Fruit fly (Drosophila melanogaster) whole organism, embryonic: Measurements from ENCODE around the gene Cdc5.

ENCODE experiments used
- Bdp1 ChIP-seq: fragments of 200-800 bp; sonication (Bioruptor generic); optimal IDR thresholded peaks from 3 replicates; lab custom pipeline; 2016; ENCODE audit warnings: missing biosample characterization, missing genetic modification characterization
- Bgb ChIP-seq: fragments of 200-800 bp; sonication (Bioruptor generic); IDR thresholded peaks from 2 replicates; pipeline ENCODE4 v1.3.6; 2022; ENCODE audit warnings: missing biosample characterization, missing genetic modification characterization; ENCODE audit not compliant: partially characterized antibody
- CG10366 ChIP-seq: fragments of 200-800 bp; sonication (Bioruptor generic); IDR thresholded peaks from 2 replicates; pipeline ENCODE4 v1.3.6; 2022; ENCODE audit warnings: missing biosample characterization, missing genetic modification characterization
- CG12744 ChIP-seq: fragments of 200-800 bp; sonication (Bioruptor generic); optimal IDR thresholded peaks from 2 replicates; lab custom pipeline; 2016; ENCODE audit warnings: missing biosample characterization, missing genetic modification characterization
- CG14441 ChIP-seq: fragments of 200-800 bp; sonication (Bioruptor generic); IDR thresholded peaks from 2 replicates; pipeline ENCODE4 v1.3.6; 2022; ENCODE audit warnings: missing biosample characterization, missing genetic modification characterization
- CG15601 ChIP-seq: fragments of 200-800 bp; sonication (Bioruptor generic); optimal IDR thresholded peaks from 3 replicates; lab custom pipeline; 2019; ENCODE audit warnings: missing biosample characterization, mild to moderate bottlenecking, missing genetic modification characterization, moderate library complexity
- CG15696 ChIP-seq: fragments of 200-800 bp; sonication (Bioruptor generic); optimal IDR thresholded peaks from 2 replicates; lab custom pipeline; 2019; ENCODE audit warnings: missing biosample characterization, mild to moderate bottlenecking, missing genetic modification characterization, moderate library complexity
- CG18764 ChIP-seq: fragments of 200-800 bp; sonication (Bioruptor generic); optimal IDR thresholded peaks from 3 replicates; lab custom pipeline; 2016; ENCODE audit warnings: missing biosample characterization, missing genetic modification characterization
- CG2116 ChIP-seq: fragments of 200-800 bp; sonication (Bioruptor generic); optimal IDR thresholded peaks from 3 replicates; lab custom pipeline; 2018; ENCODE audit warnings: missing biosample characterization, mild to moderate bottlenecking, missing genetic modification characterization
- CG2875 ChIP-seq: fragments of 200-800 bp; sonication (Bioruptor generic); optimal IDR thresholded peaks from 2 replicates; lab custom pipeline; 2017; ENCODE audit warnings: missing biosample characterization, mild to moderate bottlenecking, missing genetic modification characterization, missing genetic modification reagents
- CG30020 ChIP-seq: fragments of 200-800 bp; optimal IDR thresholded peaks from 2 replicates; lab custom pipeline; 2019; ENCODE audit warnings: missing biosample characterization, mild to moderate bottlenecking, missing genetic modification characterization, moderate library complexity
- CG34422 ChIP-seq: fragments of 200-800 bp; sonication (Bioruptor generic); IDR thresholded peaks from 3 replicates; pipeline ENCODE4 v1.3.6; 2022; ENCODE audit warnings: missing biosample characterization, missing genetic modification characterization
- CG5953 ChIP-seq: fragments of 200-800 bp; sonication (Bioruptor generic); IDR thresholded peaks from 2 replicates; pipeline ENCODE4 v1.3.6; 2022; ENCODE audit warnings: missing biosample characterization, missing genetic modification characterization
- CG6813 ChIP-seq: fragments of 200-800 bp; sonication (Bioruptor generic); optimal IDR thresholded peaks from 2 replicates; lab custom pipeline; 2017; ENCODE audit warnings: missing biosample characterization, missing genetic modification characterization, mild to moderate bottlenecking, moderate library complexity, missing genetic modification reagents
- CG7271 ChIP-seq: fragments of 200-800 bp; sonication (Bioruptor generic); optimal IDR thresholded peaks from 2 replicates; lab custom pipeline; 2018; ENCODE audit warnings: missing biosample characterization, mild to moderate bottlenecking, missing genetic modification characterization, moderate library complexity
- CG8944 ChIP-seq: fragments of 200-800 bp; sonication (Bioruptor generic); optimal IDR thresholded peaks from 3 replicates; lab custom pipeline; 2016; ENCODE audit warnings: missing biosample characterization, missing genetic modification characterization
- CG9932 ChIP-seq: fragments of 200-800 bp; sonication (Bioruptor generic); IDR thresholded peaks from 2 replicates; pipeline ENCODE4 v1.3.6; 2022; ENCODE audit warnings: missing biosample characterization, missing genetic modification characterization
- Deaf1 ChIP-seq: fragments of 200-800 bp; optimal IDR thresholded peaks from 3 replicates; lab custom pipeline; 2019; ENCODE audit warnings: missing biosample characterization, mild to moderate bottlenecking, missing genetic modification characterization, moderate library complexity
- Doc3 ChIP-seq: fragments of 200-800 bp; sonication (Bioruptor generic); IDR thresholded peaks from 3 replicates; pipeline ENCODE4 v1.3.6; 2022; ENCODE audit warnings: missing biosample characterization, missing genetic modification characterization; ENCODE audit not compliant: partially characterized antibody
- Dp ChIP-seq: fragments of 200-800 bp; sonication (Bioruptor generic); optimal IDR thresholded peaks from 2 replicates; lab custom pipeline; 2018; ENCODE audit warnings: missing biosample characterization, mild to moderate bottlenecking, missing genetic modification characterization, moderate library complexity
- Dref ChIP-seq: fragments of 200-800 bp; sonication (Bioruptor generic); IDR thresholded peaks from 2 replicates; pipeline ENCODE4 v1.3.6; 2022; ENCODE audit warnings: missing biosample characterization, missing genetic modification characterization
- Gug ChIP-seq: fragments of 200-800 bp; sonication (Bioruptor generic); IDR thresholded peaks from 4 replicates; pipeline ENCODE4 v1.3.6; 2022; ENCODE audit warnings: missing biosample characterization, missing genetic modification characterization
- MTF-1 ChIP-seq: fragments of 200-800 bp; sonication (Bioruptor generic); optimal IDR thresholded peaks from 2 replicates; lab custom pipeline; 2018; ENCODE audit warnings: missing biosample characterization, mild to moderate bottlenecking, missing genetic modification characterization, borderline replicate concordance
- Ptx1 ChIP-seq: fragments of 200-800 bp; sonication (Bioruptor generic); IDR thresholded peaks from 2 replicates; pipeline ENCODE4 v1.3.6; 2022; ENCODE audit warnings: missing biosample characterization, missing genetic modification characterization
- Sox102F ChIP-seq: fragments of 200-800 bp; sonication (Bioruptor generic); optimal IDR thresholded peaks from 2 replicates; lab custom pipeline; 2018; ENCODE audit warnings: missing biosample characterization, mild to moderate bottlenecking, missing genetic modification characterization, moderate library complexity
- al ChIP-seq: fragments of 200-800 bp; sonication (Bioruptor generic); IDR thresholded peaks from 2 replicates; pipeline ENCODE4 v1.3.6; 2022; ENCODE audit warnings: missing biosample characterization, missing genetic modification characterization
- ara ChIP-seq: fragments of 200-800 bp; sonication (Bioruptor generic); IDR thresholded peaks from 2 replicates; pipeline ENCODE4 v1.3.6; 2022; ENCODE audit warnings: missing biosample characterization, missing genetic modification characterization
- ci ChIP-seq: fragments of 200-800 bp; sonication (Bioruptor generic); IDR thresholded peaks from 3 replicates; pipeline ENCODE4 v1.3.6; 2022; ENCODE audit warnings: missing biosample characterization, missing genetic modification characterization
- corto ChIP-seq: fragments of 200-800 bp; sonication (Bioruptor generic); optimal IDR thresholded peaks from 2 replicates; lab custom pipeline; 2016; ENCODE audit warnings: missing biosample characterization, mild to moderate bottlenecking, missing genetic modification characterization, moderate library complexity
- dmrt11E ChIP-seq: fragments of 200-800 bp; sonication (Bioruptor generic); optimal IDR thresholded peaks from 3 replicates; lab custom pipeline; 2018; ENCODE audit warnings: missing biosample characterization, mild to moderate bottlenecking, missing genetic modification characterization, moderate library complexity
- ewg ChIP-seq: fragments of 200-800 bp; sonication (Bioruptor generic); optimal IDR thresholded peaks from 3 replicates; lab custom pipeline; 2017; ENCODE audit warnings: mild to moderate bottlenecking, missing biosample characterization, missing genetic modification reagents, missing genetic modification characterization
- fu2 ChIP-seq: fragments of 200-800 bp; sonication (Bioruptor generic); optimal IDR thresholded peaks from 2 replicates; lab custom pipeline; 2016; ENCODE audit warnings: missing biosample characterization, missing genetic modification characterization
- gem ChIP-seq: fragments of 200-800 bp; sonication (Bioruptor generic); optimal IDR thresholded peaks from 2 replicates; lab custom pipeline; 2019; ENCODE audit warnings: missing biosample characterization, mild to moderate bottlenecking, missing genetic modification characterization, moderate library complexity
- hb ChIP-seq: fragments of 200-800 bp; sonication (Bioruptor generic); IDR thresholded peaks from 3 replicates; pipeline ENCODE4 v1.3.6; 2022; ENCODE audit warnings: missing biosample characterization, missing genetic modification characterization; ENCODE audit not compliant: partially characterized antibody
- her ChIP-seq: fragments of 200-800 bp; sonication (Bioruptor generic); optimal IDR thresholded peaks from 2 replicates; lab custom pipeline; 2016; ENCODE audit warnings: missing biosample characterization, missing genetic modification characterization
- hkb ChIP-seq, 2 experiments: fragments of 200-800 bp in 1 of 2; fragments of >200 bp in 1 of 2; sonication (Bioruptor generic) in 1 of 2; IDR thresholded peaks in 1 of 2; optimal IDR thresholded peaks in 1 of 2; 2 replicates each; pipeline versions ENCODE4 v1.3.6 to Lab custom; 2017 to 2022; ENCODE audit warnings: missing biosample characterization in 1 of 2, missing genetic modification characterization in 1 of 2
- ken ChIP-seq: fragments of 200-800 bp; sonication (Bioruptor generic); IDR thresholded peaks from 3 replicates; pipeline ENCODE4 v1.3.6; 2022; ENCODE audit warnings: missing biosample characterization, missing genetic modification characterization
- oc ChIP-seq: fragments of 200-800 bp; sonication (Bioruptor generic); optimal IDR thresholded peaks from 2 replicates; lab custom pipeline; 2018; ENCODE audit warnings: missing biosample characterization, mild to moderate bottlenecking, missing genetic modification characterization, moderate library complexity
- onecut ChIP-seq: fragments of 200-800 bp; sonication (Bioruptor generic); IDR thresholded peaks from 2 replicates; pipeline ENCODE4 v1.3.6; 2022; ENCODE audit warnings: missing biosample characterization, missing genetic modification characterization
- pb ChIP-seq: fragments of 200-800 bp; sonication (Bioruptor generic); optimal IDR thresholded peaks from 3 replicates; lab custom pipeline; 2016; ENCODE audit warnings: missing biosample characterization, missing genetic modification characterization
- pros ChIP-seq: fragments of 200-800 bp; sonication (Bioruptor generic); optimal IDR thresholded peaks from 3 replicates; lab custom pipeline; 2019; ENCODE audit warnings: missing biosample characterization, mild to moderate bottlenecking, missing genetic modification characterization, moderate library complexity
- rib ChIP-seq: fragments of 200-800 bp; sonication (Bioruptor generic); IDR thresholded peaks from 2 replicates; pipeline ENCODE4 v1.3.6; 2022; ENCODE audit warnings: missing biosample characterization, missing genetic modification characterization
- sd ChIP-seq: fragments of 200-800 bp; sonication (Bioruptor generic); optimal IDR thresholded peaks from 3 replicates; lab custom pipeline; 2018; ENCODE audit warnings: missing biosample characterization, mild to moderate bottlenecking, missing genetic modification characterization, moderate library complexity
- shn ChIP-seq: fragments of 200-800 bp; sonication (Bioruptor generic); optimal IDR thresholded peaks from 3 replicates; lab custom pipeline; 2016; ENCODE audit warnings: missing biosample characterization, missing genetic modification characterization
- slou ChIP-seq: fragments of 200-800 bp; sonication (Bioruptor generic); optimal IDR thresholded peaks from 3 replicates; lab custom pipeline; 2016; ENCODE audit warnings: missing biosample characterization, missing genetic modification characterization
- sna ChIP-seq: fragments of 200-800 bp; sonication (Bioruptor generic); IDR thresholded peaks from 2 replicates; pipeline ENCODE4 v1.3.6; 2022; ENCODE audit warnings: missing biosample characterization, missing genetic modification characterization; ENCODE audit not compliant: partially characterized antibody
- tin ChIP-seq: fragments of 200-800 bp; sonication (Bioruptor generic); optimal IDR thresholded peaks from 3 replicates; lab custom pipeline; 2016; ENCODE audit warnings: missing biosample characterization, missing genetic modification characterization
- tna ChIP-seq: fragments of 200-800 bp; sonication (Bioruptor generic); IDR thresholded peaks from 2 replicates; pipeline ENCODE4 v1.3.6; 2022; ENCODE audit warnings: missing biosample characterization, missing genetic modification characterization; ENCODE audit not compliant: partially characterized antibody
- ttk ChIP-seq: fragments of 200-800 bp; sonication (Bioruptor generic); IDR thresholded peaks from 2 replicates; pipeline ENCODE4 v2.1.2; 2022; ENCODE audit warnings: missing biosample characterization, missing genetic modification characterization

The Cdc5 gene

DNA sequence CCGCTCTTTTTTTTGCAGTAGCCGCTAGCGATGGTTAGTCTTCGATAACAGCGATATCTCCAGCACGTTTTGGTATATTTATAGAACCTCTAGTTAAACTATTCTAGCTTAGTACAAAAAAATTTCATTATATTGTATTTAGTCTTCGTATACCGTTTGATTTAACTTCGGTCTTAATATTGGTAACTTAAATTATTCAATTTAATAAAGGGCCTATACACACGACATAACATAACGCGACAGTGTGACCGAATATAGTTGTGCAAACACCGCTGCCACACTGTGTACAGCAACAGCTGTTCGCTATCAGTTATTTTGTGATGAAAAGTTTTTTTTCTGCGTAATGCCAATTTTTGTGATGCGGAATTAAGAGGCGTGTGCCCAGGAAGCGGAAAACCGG lies at the start of gene Cdc5, which contains the start of gene CG1233 (continued):
- TF ChIP-seq CG15696 (tag; lab: Kevin White, UChicago): peak; percentile 65
- no peak for TF ChIP-seq al (GFP tag; lab: Robert Waterston, UW)
- TF ChIP-seq hkb (optimal IDR thresholded peaks at IDR 0.05; lab: Kevin White, UChicago): peak; percentile 17
- no peak for TF ChIP-seq hkb (GFP tag; IDR thresholded peaks at IDR 0.05; lab: Robert Waterston, UW)
- TF ChIP-seq CG15601 (tag; lab: Kevin White, UChicago): no peak
- TF ChIP-seq CG18764 (GFP tag; lab: Kevin White, UChicago): peak; percentile 100
- peak; percentile 43; the same call in 1 of the 2 replicates for TF ChIP-seq Bgb
- TF ChIP-seq CG2875: no peak
- TF ChIP-seq Deaf1: no peak
- no peak for TF ChIP-seq oc (tag; lab: Kevin White, UChicago)
- peak; percentile 58 for TF ChIP-seq Dref (GFP tag; lab: Robert Waterston, UW)
- TF ChIP-seq her (GFP tag; lab: Kevin White, UChicago): no peak
- 0 out of 2 replicates have a peak, but pooled peaks have one; percentile 34 for TF ChIP-seq Ptx1 (GFP tag; lab: Robert Waterston, UW)
- TF ChIP-seq Dp: peak; percentile 36
- TF ChIP-seq Doc3 (GFP tag; lab: Robert Waterston, UW): 0 out of 3 replicates have a peak, but pooled peaks have one; percentile 32
- TF ChIP-seq Gug (GFP tag; lab: Robert Waterston, UW): no peak
- peak; percentile 43; the same call in 1 of the 3 replicates for TF ChIP-seq ken (GFP tag; lab: Robert Waterston, UW)
- no peak for TF ChIP-seq CG6813 (GFP tag; lab: Kevin White, UChicago)
- TF ChIP-seq ewg (GFP tag; lab: Kevin White, UChicago): peak; percentile 45
- peak; percentile 34 for TF ChIP-seq CG12744 (GFP tag; lab: Kevin White, UChicago)
- TF ChIP-seq dmrt11E: peak; percentile 58
- no peak for TF ChIP-seq pros
- no peak for TF ChIP-seq slou (GFP tag; lab: Kevin White, UChicago)
- TF ChIP-seq CG30020 (tag; lab: Kevin White, UChicago): peak; percentile 83
- peak; percentile 78 for TF ChIP-seq ci (GFP tag; lab: Robert Waterston, UW)
- TF ChIP-seq sna: peak; percentile 69
- no peak; the same call in 1 of the 2 replicates for TF ChIP-seq onecut (GFP tag; lab: Robert Waterston, UW)
- TF ChIP-seq hb (GFP tag; lab: Robert Waterston, UW): no peak
- TF ChIP-seq ttk (GFP tag; lab: Robert Waterston, UW): no peak
- TF ChIP-seq corto: no peak
- TF ChIP-seq ara (GFP tag; lab: Robert Waterston, UW): peak; percentile 42; the same call in 1 of the 2 replicates
- TF ChIP-seq pb (GFP tag; lab: Kevin White, UChicago): no peak
- no peak for TF ChIP-seq Bdp1 (GFP tag; lab: Kevin White, UChicago)
- TF ChIP-seq CG10366: no peak
- TF ChIP-seq CG7271 (tag; lab: Kevin White, UChicago): no peak
- TF ChIP-seq CG8944: no peak
- TF ChIP-seq shn: peak; percentile 34
- peak; percentile 55 for TF ChIP-seq CG9932
- peak; percentile 38; the same call in 1 of the 2 replicates for TF ChIP-seq CG14441 (GFP tag; lab: Robert Waterston, UW)
- TF ChIP-seq Sox102F (GFP tag; lab: Kevin White, UChicago): no peak
- peak; percentile 18 for TF ChIP-seq fu2
- TF ChIP-seq MTF-1 (GFP tag; lab: Kevin White, UChicago): no peak
- peak; percentile 76 for TF ChIP-seq CG2116
- TF ChIP-seq sd: no peak
- TF ChIP-seq tin: peak; percentile 19
- TF ChIP-seq CG34422 (GFP tag; lab: Robert Waterston, UW): peak; percentile 60; the same call in 2 of the 3 replicates
- 0 out of 2 replicates have a peak, but pooled peaks have one; percentile 16 for TF ChIP-seq rib (GFP tag; lab: Robert Waterston, UW)
- TF ChIP-seq CG5953 (GFP tag; lab: Robert Waterston, UW): peak; percentile 23; the same call in 1 of the 2 replicates
- TF ChIP-seq gem (tag; lab: Kevin White, UChicago): no peak
- TF ChIP-seq tna (GFP tag; lab: Robert Waterston, UW): no peak
